Comparison of ENCODE assay signal across 4 fruit fly cellular contexts in the genomic region with DNA sequence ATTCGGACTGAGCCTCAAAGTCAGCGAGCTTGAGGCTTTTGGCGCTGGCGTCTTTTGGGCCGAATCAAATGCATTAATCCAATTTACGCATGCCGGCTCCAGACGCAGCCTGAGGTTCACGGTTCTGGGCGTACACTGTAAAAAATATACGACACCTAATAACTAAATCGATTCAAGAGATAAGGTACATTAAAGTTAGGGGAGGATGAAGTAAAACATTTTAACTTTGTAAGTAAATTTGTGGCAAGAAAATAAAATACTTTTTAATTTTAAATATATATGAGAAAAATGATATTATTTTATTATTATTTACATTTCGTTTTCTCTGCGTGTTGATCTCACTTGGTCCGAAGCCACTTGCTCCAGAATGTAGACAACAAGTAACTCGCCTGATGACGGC.
A peak's percentile ranks its signal among the peaks of the same experiment; 100 is the strongest.
TF ChIP-seq lines count a peak whose summit lies in the region.

No protein-coding gene starts in this region.

- no peak for TF ChIP-seq CTCF in whole organism, embryonic (GFP tag; optimal IDR thresholded peaks at IDR 0.05; lab: Kevin White, UChicago)

TF ChIP-seq in whole organism, embryonic, 481 proteins besides CTCF, POLR2A, EP300 and RAD21:
- TF ChIP-seq Ets65A (GFP tag; lab: Kevin White, UChicago), result peak; percentile 60
- no peak for TF ChIP-seq CG4328 (GFP tag; optimal IDR thresholded peaks at IDR 0.05; lab: Kevin White, UChicago)

TF ChIP-seq in whole organism, prepupa, 60 proteins besides CTCF, POLR2A, EP300 and RAD21 (continues in another document):
- no peak for TF ChIP-seq cyc (GFP tag; optimal IDR thresholded peaks at IDR 0.05; lab: Kevin White, UChicago)
- TF ChIP-seq CG6792 (GFP tag; optimal IDR thresholded peaks at IDR 0.05; lab: Kevin White, UChicago), result no peak
- TF ChIP-seq CG31627 (GFP tag; optimal IDR thresholded peaks at IDR 0.05; lab: Kevin White, UChicago), result no peak
- TF ChIP-seq fkh (GFP tag; optimal IDR thresholded peaks at IDR 0.05; lab: Kevin White, UChicago), result no peak
- no peak for TF ChIP-seq pdm3 (GFP tag; optimal IDR thresholded peaks at IDR 0.05; lab: Kevin White, UChicago)
- TF ChIP-seq CG8119 (GFP tag; IDR thresholded peaks at IDR 0.05; lab: Robert Waterston, UW), result no peak
- TF ChIP-seq Met (GFP tag; optimal IDR thresholded peaks at IDR 0.05; lab: Kevin White, UChicago), result no peak
- peak; percentile 34 for TF ChIP-seq CG34406 (GFP tag; optimal IDR thresholded peaks at IDR 0.05; lab: Kevin White, UChicago)
- TF ChIP-seq CG7368 (GFP tag; optimal IDR thresholded peaks at IDR 0.05; lab: Kevin White, UChicago), result no peak
- no peak for TF ChIP-seq dac (GFP tag; optimal IDR thresholded peaks at IDR 0.05; lab: Kevin White, UChicago)
- TF ChIP-seq Sox14 (GFP tag; optimal IDR thresholded peaks at IDR 0.05; lab: Kevin White, UChicago), result no peak
- no peak for TF ChIP-seq Gug (GFP tag; IDR thresholded peaks at IDR 0.05; lab: Robert Waterston, UW)
- no peak for TF ChIP-seq Hr38 (GFP tag; optimal IDR thresholded peaks at IDR 0.05; lab: Kevin White, UChicago)
- peak; percentile 2 for TF ChIP-seq CG9139 (GFP tag; optimal IDR thresholded peaks at IDR 0.05; lab: Kevin White, UChicago)
- TF ChIP-seq Ets21C (GFP tag; optimal IDR thresholded peaks at IDR 0.05; lab: Kevin White, UChicago), result no peak
- peak; percentile 26 for TF ChIP-seq CG10631 (GFP tag; optimal IDR thresholded peaks at IDR 0.05; lab: Kevin White, UChicago)
- TF ChIP-seq CG10669 (GFP tag; optimal IDR thresholded peaks at IDR 0.05; lab: Kevin White, UChicago), result peak; percentile 39
- TF ChIP-seq CG1621 (tag; optimal IDR thresholded peaks at IDR 0.05; lab: Kevin White, UChicago), result no peak
- no peak for TF ChIP-seq CG11762 (GFP tag; optimal IDR thresholded peaks at IDR 0.05; lab: Kevin White, UChicago; ENCODE audit: insufficient read depth)
- no peak for TF ChIP-seq CG6163 (GFP tag; IDR thresholded peaks at IDR 0.05; lab: Robert Waterston, UW)
- peak; percentile 3 for TF ChIP-seq dsx (GFP tag; optimal IDR thresholded peaks at IDR 0.05; lab: Kevin White, UChicago; ENCODE audit: poor library complexity, severe bottlenecking)
- peak; percentile 61 for TF ChIP-seq Eip78C (GFP tag; lab: Kevin White, UChicago)
- no peak for TF ChIP-seq CG4318 (GFP tag; optimal IDR thresholded peaks at IDR 0.05; lab: Kevin White, UChicago)
- TF ChIP-seq achi (GFP tag; optimal IDR thresholded peaks at IDR 0.05; lab: Kevin White, UChicago), result peak; percentile 20
- TF ChIP-seq OdsH (GFP tag; optimal IDR thresholded peaks at IDR 0.05; lab: Kevin White, UChicago), result peak; percentile 1
- peak; percentile 2 for TF ChIP-seq svp (GFP tag; lab: Kevin White, UChicago)
- no peak for TF ChIP-seq Eip93F (GFP tag; optimal IDR thresholded peaks at IDR 0.05; lab: Kevin White, UChicago)
- TF ChIP-seq topi (GFP tag; optimal IDR thresholded peaks at IDR 0.05; lab: Kevin White, UChicago), result peak; percentile 29
- peak; percentile 36 for TF ChIP-seq esn (GFP tag; optimal IDR thresholded peaks at IDR 0.05; lab: Kevin White, UChicago)

TF ChIP-seq in whole organism, pupa, 21 proteins besides CTCF, POLR2A, EP300 and RAD21:
- TF ChIP-seq CG34367 (tag; optimal IDR thresholded peaks at IDR 0.05; lab: Kevin White, UChicago) (peak; percentile 25), CG8159 (tag; optimal IDR thresholded peaks at IDR 0.05; lab: Kevin White, UChicago) (peak; percentile 56), Pif1A (GFP tag; optimal IDR thresholded peaks at IDR 0.05; lab: Kevin White, UChicago) (no peak), CG17806 (tag; optimal IDR thresholded peaks at IDR 0.05; lab: Kevin White, UChicago) (peak; percentile 59), CG14655 (GFP tag; optimal IDR thresholded peaks at IDR 0.05; lab: Kevin White, UChicago) (peak; percentile 37), Ets98B (GFP tag; IDR thresholded peaks at IDR 0.05; lab: Robert Waterston, UW) (no peak), CG12605 (GFP tag; IDR thresholded peaks at IDR 0.05; lab: Robert Waterston, UW) (no peak), CG9948 (tag; optimal IDR thresholded peaks at IDR 0.05; lab: Kevin White, UChicago) (peak; percentile 60), CG15710 (tag; optimal IDR thresholded peaks at IDR 0.05; lab: Kevin White, UChicago) (peak; percentile 58), CG8301 (tag; optimal IDR thresholded peaks at IDR 0.05; lab: Kevin White, UChicago) (no peak)

TF ChIP-seq in whole organism, wandering third instar larva, 38 proteins besides CTCF, POLR2A, EP300 and RAD21:
- TF ChIP-seq psq (GFP tag; optimal IDR thresholded peaks at IDR 0.05; lab: Kevin White, UChicago), result peak; percentile 6
- no peak for TF ChIP-seq N (GFP tag; optimal IDR thresholded peaks at IDR 0.05; lab: Kevin White, UChicago)
- peak; percentile 1 for TF ChIP-seq OdsH (GFP tag; optimal IDR thresholded peaks at IDR 0.05; lab: Kevin White, UChicago)
- peak; percentile 6 for TF ChIP-seq dmrt93B (GFP tag; optimal IDR thresholded peaks at IDR 0.05; lab: Kevin White, UChicago)
- no peak for TF ChIP-seq lola (GFP tag; optimal IDR thresholded peaks at IDR 0.05; lab: Kevin White, UChicago)
- TF ChIP-seq HLH106 (tag; optimal IDR thresholded peaks at IDR 0.05; lab: Kevin White, UChicago), result peak; percentile 32
- TF ChIP-seq foxo (GFP tag; optimal IDR thresholded peaks at IDR 0.05; lab: Kevin White, UChicago), result peak in 1 of 2 experiments; percentile 29
- peak; percentile 25 for TF ChIP-seq Sp1 (GFP tag; optimal IDR thresholded peaks at IDR 0.05; lab: Kevin White, UChicago)
